Fruit fly (Drosophila melanogaster): ENCODE measurements around the gene Ten-a.

Ten-a gene

DNA sequence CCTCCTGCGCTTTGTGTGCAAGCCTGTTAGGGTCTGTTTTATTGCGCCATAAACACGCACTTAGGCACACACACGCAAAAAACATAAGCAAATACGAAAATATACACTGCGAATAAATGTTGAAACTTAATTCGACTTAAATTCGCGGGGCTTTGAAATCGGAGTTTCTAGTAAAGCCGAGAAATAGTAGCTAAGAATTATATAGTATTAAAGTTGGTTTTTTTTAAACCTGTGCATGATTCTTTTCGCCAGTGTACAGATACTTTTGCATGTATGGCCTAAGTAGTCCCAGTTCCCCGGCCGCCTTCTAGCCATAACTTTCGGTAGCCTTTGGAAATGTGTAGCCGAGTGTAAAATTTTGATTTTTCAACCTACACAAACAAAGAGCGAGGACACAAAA is 40.9 kb downstream of the Ten-a start (continued):
- TF ChIP-seq sisA (GFP tag; IDR thresholded peaks at IDR 0.05) (no peak), CG7963 (GFP tag; IDR thresholded peaks at IDR 0.05; ENCODE audit: partially characterized antibody) (no peak), Usf (GFP tag; optimal IDR thresholded peaks at IDR 0.05) (no peak), CG17359 (tag; optimal IDR thresholded peaks at IDR 0.05) (no peak), BtbVII (GFP tag; optimal IDR thresholded peaks at IDR 0.05) (no peak), CG14441 (GFP tag; IDR thresholded peaks at IDR 0.05) (no peak), fd64A (GFP tag; optimal IDR thresholded peaks at IDR 0.05) (no peak), CG7928 (GFP tag; optimal IDR thresholded peaks at IDR 0.05) (no peak), hth (optimal IDR thresholded peaks at IDR 0.05) (no peak), ems (GFP tag; optimal IDR thresholded peaks at IDR 0.05) (no peak), ERR (GFP tag; optimal IDR thresholded peaks at IDR 0.05) (no peak), gem (tag; optimal IDR thresholded peaks at IDR 0.05) (peak; percentile 40), lilli (GFP tag; optimal IDR thresholded peaks at IDR 0.05) (peak; percentile 9), ase (GFP tag; IDR thresholded peaks at IDR 0.05) (no peak), CG9817 (tag; optimal IDR thresholded peaks at IDR 0.05) (no peak), ap (GFP tag; IDR thresholded peaks at IDR 0.05) (no peak), Mrtf (GFP tag; IDR thresholded peaks at IDR 0.05) (no peak), CG3163 (GFP tag; optimal IDR thresholded peaks at IDR 0.05) (no peak), CG7745 (tag; optimal IDR thresholded peaks at IDR 0.05) (no peak), grau (tag; optimal IDR thresholded peaks at IDR 0.05) (peak; percentile 14), CG2120 (GFP tag; optimal IDR thresholded peaks at IDR 0.05) (peak; percentile 56), B-H2 (GFP tag; optimal IDR thresholded peaks at IDR 0.05) (no peak), CG11504 (tag; optimal IDR thresholded peaks at IDR 0.05) (peak; percentile 40), MTF-1 (GFP tag; optimal IDR thresholded peaks at IDR 0.05; ENCODE audit: borderline replicate concordance) (no peak), cg (GFP tag; optimal IDR thresholded peaks at IDR 0.05) (no peak), ewg (GFP tag; optimal IDR thresholded peaks at IDR 0.05) (no peak), jigr1 (GFP tag; IDR thresholded peaks at IDR 0.05) (no peak), Optix (GFP tag; IDR thresholded peaks at IDR 0.05) (no peak), otp (GFP tag; IDR thresholded peaks at IDR 0.05) (no peak), CG7357 (GFP tag; IDR thresholded peaks at IDR 0.05) (no peak), CG10543 (GFP tag; optimal IDR thresholded peaks at IDR 0.05) (no peak), Sox100B (GFP tag; optimal IDR thresholded peaks at IDR 0.05) (no peak), h (optimal IDR thresholded peaks at IDR 0.05) (no peak), TFAM (GFP tag; optimal IDR thresholded peaks at IDR 0.05) (no peak), row (GFP tag; IDR thresholded peaks at IDR 0.05) (peak; percentile 43; the same call in 1 of the 3 replicates), CG9797 (GFP tag; optimal IDR thresholded peaks at IDR 0.05) (no peak), trh (GFP tag; optimal IDR thresholded peaks at IDR 0.05) (no peak), unpg (GFP tag; optimal IDR thresholded peaks at IDR 0.05) (no peak), ash1 (GFP tag; optimal IDR thresholded peaks at IDR 0.05) (no peak), stwl (tag; optimal IDR thresholded peaks at IDR 0.05) (no peak), sob (GFP tag; IDR thresholded peaks at IDR 0.05) (no peak), run (tag; optimal IDR thresholded peaks at IDR 0.05) (no peak), CG16815 (GFP tag; optimal IDR thresholded peaks at IDR 0.05) (no peak), CG9932 (GFP tag; IDR thresholded peaks at IDR 0.05) (0 out of 2 replicates have a peak, but pooled peaks have one; percentile 31), CG42726 (GFP tag; IDR thresholded peaks at IDR 0.05; ENCODE audit: partially characterized antibody) (no peak), croc (GFP tag; conservative IDR thresholded peaks at IDR 0.05) (no peak), CG3281 (GFP tag; optimal IDR thresholded peaks at IDR 0.05) (peak; percentile 18), grn (GFP tag; optimal IDR thresholded peaks at IDR 0.05) (no peak), CG1233 (GFP tag; optimal IDR thresholded peaks at IDR 0.05) (no peak), Jarid2 (GFP tag; optimal IDR thresholded peaks at IDR 0.05) (no peak), CG8388 (GFP tag; optimal IDR thresholded peaks at IDR 0.05) (no peak), Atf-2 (GFP tag; optimal IDR thresholded peaks at IDR 0.05) (no peak), en (GFP tag; optimal IDR thresholded peaks at IDR 0.05) (no peak)
